Fruit fly (Drosophila melanogaster): Measurements from ENCODE around the gene MTA1-like.
A peak's percentile ranks its signal among the peaks of the same experiment; 100 is the strongest.

The MTA1-like gene

dm6 chr3R:5691042-5691441, 42.5 kb upstream of the MTA1-like start:
- TF ChIP-seq CG12391 (tag; optimal IDR thresholded peaks at IDR 0.05) (no peak), Rx (GFP tag; IDR thresholded peaks at IDR 0.05) (no peak), yki (optimal IDR thresholded peaks at IDR 0.05) (no peak), CG11723 (GFP tag; optimal IDR thresholded peaks at IDR 0.05) (no peak), CG5180 (GFP tag; optimal IDR thresholded peaks at IDR 0.05) (no peak), Med (GFP tag) (peak; percentile 45), psq (GFP tag; optimal IDR thresholded peaks at IDR 0.05) (no peak), CG4328 (GFP tag; optimal IDR thresholded peaks at IDR 0.05) (no peak), MBD-R2 (GFP tag; IDR thresholded peaks at IDR 0.05) (peak; percentile 27; the same call in 1 of the 2 replicates), Opbp (GFP tag; IDR thresholded peaks at IDR 0.05; ENCODE audit: partially characterized antibody) (no peak), CG8478 (optimal IDR thresholded peaks at IDR 0.05) (no peak), pnt (GFP tag; optimal IDR thresholded peaks at IDR 0.05) (no peak), CG17568 (GFP tag; optimal IDR thresholded peaks at IDR 0.05) (no peak), CG13624 (GFP tag; optimal IDR thresholded peaks at IDR 0.05) (no peak), nmo (GFP tag; optimal IDR thresholded peaks at IDR 0.05) (no peak), Rfx (GFP tag; IDR thresholded peaks at IDR 0.05) (no peak), trem (tag; optimal IDR thresholded peaks at IDR 0.05) (no peak), abd-A (tag; optimal IDR thresholded peaks at IDR 0.05) (peak; percentile 42), Lpt (GFP tag; optimal IDR thresholded peaks at IDR 0.05) (no peak), CG30431 (GFP tag; optimal IDR thresholded peaks at IDR 0.05) (no peak), onecut (GFP tag; IDR thresholded peaks at IDR 0.05) (peak; percentile 94), tgo (GFP tag; IDR thresholded peaks at IDR 0.05) (no peak), CG13894 (tag; optimal IDR thresholded peaks at IDR 0.05) (peak; percentile 15), CG18599 (GFP tag; optimal IDR thresholded peaks at IDR 0.05) (peak; percentile 11), fd96Cb (tag; optimal IDR thresholded peaks at IDR 0.05) (no peak), D (optimal IDR thresholded peaks at IDR 0.05) (no peak), D (GFP tag; optimal IDR thresholded peaks at IDR 0.05) (no peak), gsb (GFP tag; IDR thresholded peaks at IDR 0.05) (no peak), dimm (GFP tag; IDR thresholded peaks at IDR 0.05) (no peak), H2.0 (GFP tag; IDR thresholded peaks at IDR 0.05) (no peak), CHES-1-like (GFP tag; optimal IDR thresholded peaks at IDR 0.05) (no peak), pan (optimal IDR thresholded peaks at IDR 0.05) (no peak), pan (GFP tag; optimal IDR thresholded peaks at IDR 0.05 in 1 of 2, IDR thresholded peaks at IDR 0.05 in 1 of 2) (no peak), Dll (GFP tag; IDR thresholded peaks at IDR 0.05; ENCODE audit: partially characterized antibody) (no peak), B-H2 (GFP tag; optimal IDR thresholded peaks at IDR 0.05) (no peak), Deaf1 (tag; optimal IDR thresholded peaks at IDR 0.05) (peak; percentile 9), ci (GFP tag; IDR thresholded peaks at IDR 0.05) (no peak), Hey (tag; optimal IDR thresholded peaks at IDR 0.05) (peak; percentile 22), nom (GFP tag; optimal IDR thresholded peaks at IDR 0.05) (no peak), CG6689 (GFP tag; IDR thresholded peaks at IDR 0.05) (no peak)

dm6 chr3R:5689626-5690025, 41.1 kb upstream of the MTA1-like start:
- TF ChIP-seq Bteb2 (GFP tag; optimal IDR thresholded peaks at IDR 0.05) (no peak), abd-A (tag; optimal IDR thresholded peaks at IDR 0.05) (peak; percentile 82), CG10959 (GFP tag; IDR thresholded peaks at IDR 0.05) (no peak), CG11093 (GFP tag; IDR thresholded peaks at IDR 0.05) (no peak), CG7357 (GFP tag; IDR thresholded peaks at IDR 0.05) (no peak), vvl (GFP tag; IDR thresholded peaks at IDR 0.05) (peak; percentile 57), CG8089 (GFP tag; optimal IDR thresholded peaks at IDR 0.05) (no peak), CG3281 (GFP tag; optimal IDR thresholded peaks at IDR 0.05) (no peak), CG2129 (GFP tag; IDR thresholded peaks at IDR 0.05; ENCODE audit: partially characterized antibody) (no peak), CG14441 (GFP tag; IDR thresholded peaks at IDR 0.05) (no peak), CG14860 (GFP tag; IDR thresholded peaks at IDR 0.05; ENCODE audit: partially characterized antibody) (0 out of 3 replicates have a peak, but pooled peaks have one; percentile 13), so (GFP tag; IDR thresholded peaks at IDR 0.05) (no peak), CG16779 (GFP tag; IDR thresholded peaks at IDR 0.05) (no peak), crol (GFP tag; IDR thresholded peaks at IDR 0.05) (0 out of 2 replicates have a peak, but pooled peaks have one; percentile 20), sens (GFP tag) (peak; percentile 11), CG2120 (GFP tag; optimal IDR thresholded peaks at IDR 0.05) (no peak), oc (tag; optimal IDR thresholded peaks at IDR 0.05) (peak; percentile 67)
